Worm (Caenorhabditis elegans): ENCODE measurements around the gene ztf-1.

ce11 chrIII:8807246-8807645 is 15.1 kb upstream of the ztf-1 start, which contains the start of gene F54F2.7:
- TF ChIP-seq W03F9.2 (tag; optimal IDR thresholded peaks at IDR 0.05) (no peak), him-1 (tag; optimal IDR thresholded peaks at IDR 0.05) (no peak), dao-5 (tag; optimal IDR thresholded peaks at IDR 0.05) (no peak)

Measured in whole organism, L4/young adult.